Worm (Caenorhabditis elegans) whole organism, young adult: ENCODE measurements around the gene C29F7.1.
"Not testable (repeated sequence)": the region's sequence is repeated elsewhere in the genome, so short reads cannot be mapped to it uniquely, and the experiment has no call there.

Experiments
- B0261.1 ChIP-seq: sonication (generic microtip); optimal IDR thresholded peaks from 2 replicates; lab custom pipeline; 2016; ENCODE audit warnings: mild to moderate bottlenecking, missing genetic modification characterization, moderate library complexity, missing compliant biosample characterization
- D2030.7 ChIP-seq: fragments of 200-800 bp; sonication (Bioruptor generic); IDR thresholded peaks from 2 replicates; pipeline ENCODE4 v1.3.6; 2022; ENCODE audit warnings: missing genetic modification reagents, missing genetic modification characterization, missing compliant biosample characterization
- F22D6.2 ChIP-seq: sonication (generic microtip); optimal IDR thresholded peaks from 2 replicates; lab custom pipeline; 2016; ENCODE audit warnings: mild to moderate bottlenecking, missing genetic modification characterization, missing compliant biosample characterization
- F23B12.7 ChIP-seq: sonication (generic microtip); optimal IDR thresholded peaks from 2 replicates; lab custom pipeline; 2017; ENCODE audit warnings: missing genetic modification characterization, mild to moderate bottlenecking, missing compliant biosample characterization, antibody characterized with exemption, moderate library complexity; ENCODE audit not compliant: insufficient read depth
- F49E8.2 ChIP-seq: sonication (generic microtip); optimal IDR thresholded peaks from 3 replicates; lab custom pipeline; 2017; ENCODE audit warnings: missing genetic modification characterization, mild to moderate bottlenecking, missing compliant biosample characterization, antibody characterized with exemption, moderate library complexity; ENCODE audit not compliant: insufficient read depth
- K12H6.12 ChIP-seq: fragments of 200-800 bp; sonication (Bioruptor generic); optimal IDR thresholded peaks from 2 replicates; lab custom pipeline; 2018; ENCODE audit warnings: mild to moderate bottlenecking, missing genetic modification characterization, missing compliant biosample characterization
- Y56A3A.18 ChIP-seq: fragments of 200-800 bp; sonication (Bioruptor generic); IDR thresholded peaks from 2 replicates; pipeline ENCODE4 v1.3.6; 2022; ENCODE audit warnings: missing genetic modification reagents, missing genetic modification characterization, missing compliant biosample characterization
- ZK185.1 ChIP-seq: sonication (generic microtip); optimal IDR thresholded peaks from 2 replicates; lab custom pipeline; 2016; ENCODE audit warnings: mild to moderate bottlenecking, missing genetic modification characterization, missing compliant biosample characterization; ENCODE audit not compliant: poor library complexity, severe bottlenecking
- aptf-3 ChIP-seq: fragments of 200-800 bp; sonication (Bioruptor generic); IDR thresholded peaks from 2 replicates; pipeline ENCODE4 v1.3.6; 2022; ENCODE audit warnings: missing genetic modification characterization, missing compliant biosample characterization
- atf-7 ChIP-seq: sonication (generic microtip); optimal IDR thresholded peaks from 2 replicates; lab custom pipeline; 2017; ENCODE audit warnings: mild to moderate bottlenecking, missing genetic modification characterization, missing compliant biosample characterization
- athp-1 ChIP-seq: sonication (generic microtip); optimal IDR thresholded peaks from 2 replicates; lab custom pipeline; 2017; ENCODE audit warnings: mild to moderate bottlenecking, missing genetic modification characterization, missing compliant biosample characterization
- attf-5 ChIP-seq: fragments of 200-800 bp; sonication (Bioruptor generic); optimal IDR thresholded peaks from 2 replicates; lab custom pipeline; 2018; ENCODE audit warnings: mild to moderate bottlenecking, missing genetic modification characterization, missing compliant biosample characterization
- attf-6 ChIP-seq: fragments of 200-800 bp; sonication (Bioruptor generic); IDR thresholded peaks from 2 replicates; pipeline ENCODE4 v1.3.6; 2022; ENCODE audit warnings: missing genetic modification reagents, missing genetic modification characterization, missing compliant biosample characterization
- cebp-1 ChIP-seq, 2 experiments: fragments of 200-800 bp in 1 of 2; sonication (Bioruptor generic) in 1 of 2; sonication (generic microtip) in 1 of 2; IDR thresholded peaks in 1 of 2; optimal IDR thresholded peaks in 1 of 2; 2 replicates each; pipeline versions ENCODE4 v1.3.6 to Lab custom; 2017 to 2022; ENCODE audit warnings: missing compliant biosample characterization in 2 of 2, missing genetic modification characterization in 2 of 2, mild to moderate bottlenecking in 1 of 2, missing genetic modification reagents in 1 of 2, moderate library complexity in 1 of 2
- ceh-100 ChIP-seq: fragments of 200-800 bp; sonication (Bioruptor generic); IDR thresholded peaks from 2 replicates; pipeline ENCODE4 v1.3.6; 2022; ENCODE audit warnings: missing genetic modification reagents, missing genetic modification characterization, missing compliant biosample characterization
- ceh-27 ChIP-seq: fragments of 200-800 bp; sonication (Bioruptor generic); optimal IDR thresholded peaks from 2 replicates; lab custom pipeline; 2018; ENCODE audit warnings: mild to moderate bottlenecking, missing genetic modification characterization, moderate library complexity, missing compliant biosample characterization
- ceh-79 ChIP-seq: sonication (generic microtip); optimal IDR thresholded peaks from 2 replicates; lab custom pipeline; 2017; ENCODE audit warnings: mild to moderate bottlenecking, missing genetic modification characterization, missing compliant biosample characterization
- chd-7 ChIP-seq: sonication (generic microtip); optimal IDR thresholded peaks from 2 replicates; lab custom pipeline; 2016; ENCODE audit warnings: mild to moderate bottlenecking, missing genetic modification characterization, moderate library complexity, missing compliant biosample characterization
- egl-44 ChIP-seq: fragments of 200-800 bp; sonication (Bioruptor generic); IDR thresholded peaks from 2 replicates; pipeline ENCODE4 v1.3.6; 2022; ENCODE audit warnings: missing genetic modification reagents, missing genetic modification characterization, missing compliant biosample characterization
- egrh-3 ChIP-seq: fragments of 200-800 bp; sonication (Bioruptor generic); IDR thresholded peaks from 2 replicates; pipeline ENCODE4 v1.3.6; 2022; ENCODE audit warnings: missing genetic modification reagents, missing genetic modification characterization, missing compliant biosample characterization
- fkh-3 ChIP-seq: sonication (generic microtip); optimal IDR thresholded peaks from 2 replicates; lab custom pipeline; 2016; ENCODE audit warnings: mild to moderate bottlenecking, missing genetic modification characterization, missing compliant biosample characterization
- hmg-1.2 ChIP-seq: fragments of 200-800 bp; sonication (Bioruptor generic); IDR thresholded peaks from 2 replicates; pipeline ENCODE4 v1.3.6; 2022; ENCODE audit warnings: missing genetic modification reagents, missing genetic modification characterization, missing compliant biosample characterization
- hrde-1 ChIP-seq: sonication (generic microtip); optimal IDR thresholded peaks from 2 replicates; lab custom pipeline; 2016; ENCODE audit warnings: missing genetic modification characterization, mild to moderate bottlenecking, missing compliant biosample characterization, moderate library complexity, missing genotype, missing genetic modification reagents, borderline replicate concordance
- let-526 ChIP-seq: fragments of 200-800 bp; sonication (Bioruptor generic); IDR thresholded peaks from 2 replicates; pipeline ENCODE4 v1.3.6; 2022; ENCODE audit warnings: missing genetic modification reagents, missing genetic modification characterization, missing compliant biosample characterization
- lin-26 ChIP-seq: fragments of 200-800 bp; sonication (Bioruptor generic); IDR thresholded peaks from 2 replicates; pipeline ENCODE4 v1.3.6; 2022; ENCODE audit warnings: missing genetic modification reagents, missing genetic modification characterization, missing compliant biosample characterization
- lin-35 ChIP-seq, 3 experiments: fragments of 150-350 bp in 2 of 3; sonication (generic microtip) in 1 of 3; optimal IDR thresholded peaks; 2 replicates each; lab custom pipeline; 2014 to 2018; ENCODE audit warnings: missing biosample characterization in 3 of 3, missing genetic modification characterization in 3 of 3, missing genetic modification reagents in 3 of 3
- lin-40 ChIP-seq: sonication (generic microtip); optimal IDR thresholded peaks from 2 replicates; lab custom pipeline; 2016; ENCODE audit warnings: missing genetic modification characterization, mild to moderate bottlenecking, missing compliant biosample characterization, missing genotype, missing genetic modification reagents
- lsl-1 ChIP-seq: fragments of 200-800 bp; sonication (Bioruptor generic); optimal IDR thresholded peaks from 2 replicates; lab custom pipeline; 2018; ENCODE audit warnings: mild to moderate bottlenecking, missing genetic modification characterization, moderate library complexity, missing compliant biosample characterization
- lsy-27 ChIP-seq: sonication (generic microtip); optimal IDR thresholded peaks from 2 replicates; lab custom pipeline; 2017; ENCODE audit warnings: missing genetic modification characterization, mild to moderate bottlenecking, missing compliant biosample characterization, antibody characterized with exemption, missing genotype, borderline replicate concordance; ENCODE audit not compliant: insufficient read depth
- nfyb-1 ChIP-seq: fragments of 200-800 bp; sonication (Bioruptor generic); IDR thresholded peaks from 2 replicates; pipeline ENCODE4 v1.3.6; 2022; ENCODE audit warnings: missing genetic modification reagents, missing genetic modification characterization, missing compliant biosample characterization
- nhr-120 ChIP-seq: fragments of 200-800 bp; sonication (Bioruptor generic); IDR thresholded peaks from 2 replicates; pipeline ENCODE4 v1.3.6; 2022; ENCODE audit warnings: missing genetic modification characterization, missing compliant biosample characterization
- nhr-179 ChIP-seq: sonication (generic microtip); optimal IDR thresholded peaks from 2 replicates; lab custom pipeline; 2016; ENCODE audit warnings: mild to moderate bottlenecking, missing genetic modification characterization, missing compliant biosample characterization
- pbrm-1 ChIP-seq: fragments of 200-800 bp; sonication (Bioruptor generic); IDR thresholded peaks from 2 replicates; pipeline ENCODE4 v1.3.6; 2022; ENCODE audit warnings: missing genetic modification reagents, missing genetic modification characterization, missing compliant biosample characterization
- rec-8 ChIP-seq, 2 experiments: sonication (generic microtip); optimal IDR thresholded peaks; 2 replicates each; lab custom pipeline; 2016; ENCODE audit warnings: mild to moderate bottlenecking in 2 of 2, missing genetic modification characterization in 2 of 2, missing genetic modification reagents in 2 of 2, missing genotype in 2 of 2, missing biosample characterization in 1 of 2, missing compliant biosample characterization in 1 of 2, moderate library complexity in 1 of 2
- repo-1 ChIP-seq: sonication (generic microtip); optimal IDR thresholded peaks from 2 replicates; lab custom pipeline; 2017; ENCODE audit warnings: mild to moderate bottlenecking, missing genetic modification characterization, missing compliant biosample characterization
- rpc-1 ChIP-seq, 2 experiments: fragments of 150-350 bp in 1 of 2; sonication (generic microtip) in 1 of 2; optimal IDR thresholded peaks; 2 replicates each; lab custom pipeline; 2014 to 2018; ENCODE audit warnings: missing biosample characterization in 1 of 2, missing genetic modification characterization in 1 of 2, missing genetic modification reagents in 1 of 2, missing genotype in 1 of 2
- sea-2 ChIP-seq: fragments of 200-800 bp; sonication (Bioruptor generic); IDR thresholded peaks from 2 replicates; pipeline ENCODE4 v1.3.6; 2022; ENCODE audit warnings: missing genetic modification characterization, missing compliant biosample characterization
- snpc-1.3 ChIP-seq: sonication (generic microtip); optimal IDR thresholded peaks from 2 replicates; lab custom pipeline; 2017; ENCODE audit warnings: missing genetic modification characterization, mild to moderate bottlenecking, missing compliant biosample characterization, antibody characterized with exemption, moderate library complexity, missing genotype, missing genetic modification reagents; ENCODE audit not compliant: insufficient read depth
- snpc-4 ChIP-seq, 5 experiments: fragments of 150-350 bp in 1 of 5; sonication (generic microtip) in 4 of 5; optimal IDR thresholded peaks; 2 replicates each; lab custom pipeline; 2014 to 2018; ENCODE audit warnings: missing genetic modification characterization in 5 of 5, missing biosample characterization in 3 of 5, antibody characterized with exemption in 2 of 5, mild to moderate bottlenecking in 2 of 5, missing compliant biosample characterization in 2 of 5, missing genotype in 2 of 5, moderate library complexity in 2 of 5, missing genetic modification reagents in 1 of 5
- tbp1 ChIP-seq: fragments of 200-800 bp; sonication (Bioruptor generic); optimal IDR thresholded peaks from 2 replicates; lab custom pipeline; 2018; ENCODE audit warnings: mild to moderate bottlenecking, missing genetic modification characterization, missing compliant biosample characterization
- tbx-9 ChIP-seq: sonication (generic microtip); optimal IDR thresholded peaks from 2 replicates; lab custom pipeline; 2016; ENCODE audit warnings: borderline replicate concordance, missing genetic modification characterization, inconsistent platforms, missing compliant biosample characterization
- ztf-18 ChIP-seq: sonication (generic microtip); optimal IDR thresholded peaks from 2 replicates; lab custom pipeline; 2016; ENCODE audit warnings: missing genotype, mild to moderate bottlenecking, missing genetic modification characterization, missing compliant biosample characterization
- ztf-22 ChIP-seq: fragments of 200-800 bp; sonication (Bioruptor generic); optimal IDR thresholded peaks from 2 replicates; lab custom pipeline; 2018; ENCODE audit warnings: mild to moderate bottlenecking, missing genetic modification characterization, moderate library complexity, missing compliant biosample characterization
- ztf-26 ChIP-seq: sonication (generic microtip); optimal IDR thresholded peaks from 2 replicates; lab custom pipeline; 2017; ENCODE audit warnings: missing genetic modification characterization, missing compliant biosample characterization

Gene C29F7.1

DNA sequence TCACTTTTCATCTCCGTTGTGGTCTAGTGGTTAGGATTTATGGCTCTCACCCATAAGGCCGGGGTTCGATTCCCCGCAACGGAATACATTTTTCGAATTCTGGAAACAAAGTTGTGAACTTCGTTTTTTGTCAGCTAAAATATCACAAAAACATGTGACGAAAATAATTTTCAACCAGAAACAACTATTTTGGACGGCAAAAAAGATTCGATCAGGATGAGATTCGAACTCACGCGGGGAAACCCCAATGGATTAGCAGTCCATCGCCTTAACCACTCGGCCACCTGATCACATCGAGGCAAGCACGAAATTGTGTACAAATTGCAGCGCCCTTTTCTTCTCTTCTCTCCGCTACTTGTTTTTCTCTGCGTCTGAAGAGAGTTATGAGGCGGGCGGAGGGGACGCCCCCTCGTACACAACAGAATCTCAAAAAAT, 38.9 kb downstream of the C29F7.1 start (continued):
- peak; percentile 66 for TF ChIP-seq snpc-4 (GFP tag; optimal IDR thresholded peaks at IDR 0.05; lab: Kevin White, UChicago)
- TF ChIP-seq snpc-4 (tag; optimal IDR thresholded peaks at IDR 0.05; lab: Kevin White, UChicago): peak in 3 of 4 experiments; percentile 68 to 80 (median 80)
- TF ChIP-seq snpc-1.3: peak; percentile 73
- TF ChIP-seq ZK185.1: peak; percentile 76
- peak; percentile 84 for TF ChIP-seq hmg-1.2 (GFP tag; lab: Robert Waterston, UW)
- peak; percentile 10 for TF ChIP-seq lsl-1 (GFP tag; lab: Kevin White, UChicago)
- TF ChIP-seq tbp1 (GFP tag; lab: Kevin White, UChicago): peak; percentile 93
- peak in 1 of 3 experiments; percentile 67 for TF ChIP-seq lin-35 (GFP tag; optimal IDR thresholded peaks at IDR 0.05; lab: Kevin White, UChicago)
- TF ChIP-seq fkh-3: peak; percentile 72
- 0 out of 2 replicates have a peak, but pooled peaks have one; percentile 25 for TF ChIP-seq ceh-100 (GFP tag; lab: Robert Waterston, UW)
- peak; percentile 81 for TF ChIP-seq nfyb-1 (GFP tag; lab: Robert Waterston, UW)
- TF ChIP-seq attf-5: peak; percentile 74
- peak; percentile 83 for TF ChIP-seq Y56A3A.18 (GFP tag; lab: Robert Waterston, UW)
- TF ChIP-seq let-526 (GFP tag; lab: Robert Waterston, UW): peak; percentile 56; the same call in 1 of the 2 replicates
- peak; percentile 47; the same call in 1 of the 2 replicates for TF ChIP-seq egrh-3 (GFP tag; lab: Robert Waterston, UW)
- TF ChIP-seq aptf-3 (GFP tag; lab: Robert Waterston, UW): 0 out of 2 replicates have a peak, but pooled peaks have one; percentile 30
- TF ChIP-seq sea-2 (GFP tag; lab: Robert Waterston, UW): peak; percentile 55; the same call in 1 of the 2 replicates
- TF ChIP-seq nhr-179 (tag; lab: Kevin White, UChicago): peak; percentile 71
- TF ChIP-seq tbx-9 (tag; lab: Kevin White, UChicago): peak; percentile 15
- TF ChIP-seq atf-7: peak; percentile 80
- TF ChIP-seq ztf-26 (tag; lab: Kevin White, UChicago): peak; percentile 92
- peak; percentile 77 for TF ChIP-seq athp-1 (tag; lab: Kevin White, UChicago)
- peak; percentile 76 for TF ChIP-seq ztf-18 (tag; lab: Kevin White, UChicago)
- peak; percentile 19 for TF ChIP-seq ceh-79 (tag; lab: Kevin White, UChicago)
- peak; percentile 85 for TF ChIP-seq repo-1
- TF ChIP-seq F22D6.2: peak; percentile 66
- peak; percentile 25 for TF ChIP-seq ztf-22 (GFP tag; lab: Kevin White, UChicago)
- TF ChIP-seq F49E8.2: peak; percentile 44
- TF ChIP-seq B0261.1 (tag; lab: Kevin White, UChicago): peak; percentile 98
- peak; percentile 72 for TF ChIP-seq hrde-1 (tag; lab: Kevin White, UChicago)
- peak; percentile 89 for TF ChIP-seq egl-44
- TF ChIP-seq pbrm-1 (GFP tag; lab: Robert Waterston, UW): peak; percentile 92
- TF ChIP-seq rec-8 (tag; optimal IDR thresholded peaks at IDR 0.05; lab: Kevin White, UChicago): peak; percentile 77 to 79
- TF ChIP-seq K12H6.12 (tag; lab: Kevin White, UChicago): peak; percentile 69
- TF ChIP-seq lin-26 (GFP tag; lab: Robert Waterston, UW): peak; percentile 84; the same call in 1 of the 2 replicates
- peak; percentile 89 for TF ChIP-seq chd-7 (tag; lab: Kevin White, UChicago)
- TF ChIP-seq lin-40: peak; percentile 87
- peak; percentile 51 for TF ChIP-seq cebp-1 (GFP tag; IDR thresholded peaks at IDR 0.05; lab: Robert Waterston, UW)
- not testable (repeated sequence) for TF ChIP-seq cebp-1 (tag; optimal IDR thresholded peaks at IDR 0.05; lab: Kevin White, UChicago)
- peak; percentile 80 for TF ChIP-seq F23B12.7
- TF ChIP-seq rpc-1 (optimal IDR thresholded peaks at IDR 0.05; lab: Kevin White, UChicago): peak; percentile 94
- TF ChIP-seq rpc-1 (tag; optimal IDR thresholded peaks at IDR 0.05; lab: Kevin White, UChicago): peak; percentile 97
- peak; percentile 50; the same call in 1 of the 2 replicates for TF ChIP-seq attf-6 (GFP tag; lab: Robert Waterston, UW)
- peak; percentile 91 for TF ChIP-seq D2030.7
- TF ChIP-seq lsy-27 (tag; lab: Kevin White, UChicago): peak; percentile 56
- TF ChIP-seq ceh-27 (GFP tag; lab: Kevin White, UChicago): peak; percentile 62
- 0 out of 2 replicates have a peak, but pooled peaks have one; percentile 20 for TF ChIP-seq nhr-120 (GFP tag; lab: Robert Waterston, UW)
